Worm (Caenorhabditis elegans) whole organism, midembryonic: ENCODE data around the gene scl-21.

ENCODE experiments used
- T22C8.4 ChIP-seq: fragments of 200-800 bp; sonication (Bioruptor generic); IDR thresholded peaks from 2 replicates; pipeline ENCODE4 v1.3.6; 2022; ENCODE audit warnings: missing genetic modification characterization, missing compliant biosample characterization
- cog-1 ChIP-seq: sonication (generic microtip); optimal IDR thresholded peaks from 2 replicates; lab custom pipeline; 2016; ENCODE audit warnings: missing genetic modification characterization, missing compliant biosample characterization
- flt-1 ChIP-seq: fragments of 200-800 bp; sonication (Bioruptor generic); IDR thresholded peaks from 2 replicates; pipeline ENCODE4 v1.3.6; 2022; ENCODE audit warnings: missing genetic modification characterization, missing compliant biosample characterization
- klf-2 ChIP-seq: fragments of 200-800 bp; sonication (Bioruptor generic); conservative IDR thresholded peaks from 2 replicates; pipeline ENCODE4 v1.3.6; 2022; ENCODE audit warnings: missing genetic modification reagents, missing genetic modification characterization, missing compliant biosample characterization
- med-1 ChIP-seq: sonication (generic microtip); optimal IDR thresholded peaks from 2 replicates; lab custom pipeline; 2017; ENCODE audit warnings: missing genetic modification characterization, mild to moderate bottlenecking, missing compliant biosample characterization, antibody characterized with exemption, missing genetic modification reagents; ENCODE audit not compliant: insufficient read depth
- ref-1 ChIP-seq: fragments of 200-800 bp; sonication (Bioruptor generic); conservative IDR thresholded peaks from 2 replicates; pipeline ENCODE4 v1.3.6; 2022; ENCODE audit warnings: missing genetic modification reagents, missing genetic modification characterization, missing compliant biosample characterization
- tab-1 ChIP-seq: fragments of 200-800 bp; sonication (Bioruptor generic); IDR thresholded peaks from 2 replicates; pipeline ENCODE4 v1.3.6; 2022; ENCODE audit warnings: missing genetic modification characterization, missing compliant biosample characterization
- ztf-23 ChIP-seq: fragments of 200-800 bp; sonication (Bioruptor generic); IDR thresholded peaks from 2 replicates; pipeline ENCODE4 v1.3.6; 2022; ENCODE audit warnings: missing genetic modification reagents, missing genetic modification characterization, missing compliant biosample characterization
- ztf-29 ChIP-seq: fragments of 200-800 bp; sonication (Bioruptor generic); IDR thresholded peaks from 2 replicates; pipeline ENCODE4 v1.3.6; 2022; ENCODE audit warnings: missing genetic modification reagents, missing genetic modification characterization, missing compliant biosample characterization

Gene scl-21

ce11 chrV:19467574-19467973, 27.9 kb downstream of the scl-21 start, which contains the start of gene Y43F8B.23:
Gene Y43F8B.23, minus strand, starts transcription at chrV:19467648.
- TF ChIP-seq ref-1 (GFP tag; lab: Robert Waterston, UW) (no peak), tab-1 (GFP tag; lab: Robert Waterston, UW) (no peak), ztf-23 (GFP tag; lab: Robert Waterston, UW) (no peak), klf-2 (no peak), med-1 (GFP tag; lab: Kevin White, UChicago) (no peak), T22C8.4 (GFP tag; lab: Robert Waterston, UW) (no peak), ztf-29 (GFP tag; lab: Robert Waterston, UW) (no peak), flt-1 (GFP tag; lab: Robert Waterston, UW) (no peak), cog-1 (tag; lab: Kevin White, UChicago) (no peak)

ce11 chrV:19462612-19463011, 32.9 kb downstream of the scl-21 start, which contains the start of gene Y43F8B.25:
Gene Y43F8B.25, plus strand, starts transcription at chrV:19462912.
- TF ChIP-seq tab-1 (GFP tag; lab: Robert Waterston, UW): no peak
- TF ChIP-seq flt-1 (GFP tag; lab: Robert Waterston, UW): no peak
- TF ChIP-seq klf-2: no peak
- no peak for TF ChIP-seq ref-1 (GFP tag; lab: Robert Waterston, UW)
- TF ChIP-seq ztf-23 (GFP tag; lab: Robert Waterston, UW): no peak
- no peak for TF ChIP-seq ztf-29 (GFP tag; lab: Robert Waterston, UW)
- no peak for TF ChIP-seq cog-1 (tag; lab: Kevin White, UChicago)
- no peak for TF ChIP-seq med-1 (GFP tag; lab: Kevin White, UChicago)
- TF ChIP-seq T22C8.4 (GFP tag; lab: Robert Waterston, UW): no peak

ce11 chrV:19462020-19462419, 33.5 kb downstream of the scl-21 start, which contains the start of gene Y43F8B.15:
Gene Y43F8B.15, minus strand, starts transcription at chrV:19462120.
- no peak for TF ChIP-seq ztf-23 (GFP tag; lab: Robert Waterston, UW)
- TF ChIP-seq ztf-29 (GFP tag; lab: Robert Waterston, UW): no peak
- TF ChIP-seq flt-1 (GFP tag; lab: Robert Waterston, UW): no peak
- TF ChIP-seq ref-1 (GFP tag; lab: Robert Waterston, UW): no peak
- TF ChIP-seq cog-1 (tag; lab: Kevin White, UChicago): no peak
- no peak for TF ChIP-seq klf-2
- TF ChIP-seq tab-1 (GFP tag; lab: Robert Waterston, UW): no peak
- no peak for TF ChIP-seq med-1 (GFP tag; lab: Kevin White, UChicago)
- no peak for TF ChIP-seq T22C8.4 (GFP tag; lab: Robert Waterston, UW)

ce11 chrV:19457120-19457519, 38.4 kb downstream of the scl-21 start, which contains the start of gene Y43F8B.24:
Gene Y43F8B.24, plus strand, starts transcription at chrV:19457420.
- no peak for TF ChIP-seq ref-1 (GFP tag; lab: Robert Waterston, UW)
- no peak for TF ChIP-seq med-1 (GFP tag; lab: Kevin White, UChicago)
- TF ChIP-seq T22C8.4 (GFP tag; lab: Robert Waterston, UW): no peak

- TF ChIP-seq ztf-29 (GFP tag; lab: Robert Waterston, UW) (no peak), ztf-23 (GFP tag; lab: Robert Waterston, UW) (no peak), T22C8.4 (GFP tag; lab: Robert Waterston, UW) (no peak), tab-1 (GFP tag; lab: Robert Waterston, UW) (no peak)
Observed at ce11 chrV:19455650-19456049, 39.8 kb downstream of the scl-21 start, which contains the start of the genes Y43F8B.13 and Y43F8B.14. Gene Y43F8B.13, plus strand, starts transcription at chrV:19455950. Gene Y43F8B.14, minus strand, starts transcription at chrV:19455971.

- TF ChIP-seq ztf-23 (GFP tag; lab: Robert Waterston, UW) (no peak), tab-1 (GFP tag; lab: Robert Waterston, UW) (no peak), ztf-29 (GFP tag; lab: Robert Waterston, UW) (no peak), med-1 (GFP tag; lab: Kevin White, UChicago) (no peak), klf-2 (no peak), T22C8.4 (GFP tag; lab: Robert Waterston, UW) (no peak), ref-1 (GFP tag; lab: Robert Waterston, UW) (no peak), flt-1 (GFP tag; lab: Robert Waterston, UW) (no peak), cog-1 (tag; lab: Kevin White, UChicago) (no peak)
Observed at ce11 chrV:19449544-19449943, 45.9 kb downstream of the scl-21 start, which contains the start of gene M04C3.5. Gene M04C3.5, plus strand, starts transcription at chrV:19449733.

- TF ChIP-seq ztf-23 (GFP tag; lab: Robert Waterston, UW) (no peak), ref-1 (GFP tag; lab: Robert Waterston, UW) (no peak), med-1 (GFP tag; lab: Kevin White, UChicago) (no peak), flt-1 (GFP tag; lab: Robert Waterston, UW) (no peak), tab-1 (GFP tag; lab: Robert Waterston, UW) (no peak), klf-2 (no peak), ztf-29 (GFP tag; lab: Robert Waterston, UW) (no peak), cog-1 (tag; lab: Kevin White, UChicago) (no peak), T22C8.4 (GFP tag; lab: Robert Waterston, UW) (no peak)
Observed at ce11 chrV:19448805-19449204, 46.7 kb downstream of the scl-21 start, which contains the start of gene M04C3.2. Gene M04C3.2, minus strand, starts transcription at chrV:19448905.

- TF ChIP-seq med-1 (GFP tag; lab: Kevin White, UChicago): no peak
- TF ChIP-seq ztf-29 (GFP tag; lab: Robert Waterston, UW): no peak
- TF ChIP-seq cog-1 (tag; lab: Kevin White, UChicago): no peak
- TF ChIP-seq T22C8.4 (GFP tag; lab: Robert Waterston, UW): no peak
- TF ChIP-seq flt-1 (GFP tag; lab: Robert Waterston, UW): no peak
- no peak for TF ChIP-seq ref-1 (GFP tag; lab: Robert Waterston, UW)
- no peak for TF ChIP-seq tab-1 (GFP tag; lab: Robert Waterston, UW)
- TF ChIP-seq klf-2: no peak
- no peak for TF ChIP-seq ztf-23 (GFP tag; lab: Robert Waterston, UW)
Observed at ce11 chrV:19445442-19445841, 50.0 kb downstream of the scl-21 start, which contains the start of gene M04C3.1. Gene M04C3.1, minus strand, starts transcription at chrV:19445605.
